Worm (Caenorhabditis elegans) whole organism, late embryonic: ENCODE measurements around the gene F19H6.6.

ENCODE experiments used
- C38D4.7 ChIP-seq: fragments of 200-800 bp; sonication (Bioruptor generic); optimal IDR thresholded peaks from 2 replicates; lab custom pipeline; 2018; ENCODE audit warnings: mild to moderate bottlenecking, missing genetic modification characterization, moderate library complexity, missing compliant biosample characterization
- F13H6.1 ChIP-seq: sonication (generic microtip); optimal IDR thresholded peaks from 2 replicates; lab custom pipeline; 2016; ENCODE audit warnings: missing genetic modification characterization, missing compliant biosample characterization
- K02D7.2 ChIP-seq: sonication (generic microtip); optimal IDR thresholded peaks from 2 replicates; lab custom pipeline; 2017; ENCODE audit warnings: mild to moderate bottlenecking, missing genetic modification characterization, missing compliant biosample characterization
- T23F11.4 ChIP-seq: fragments of 200-800 bp; sonication (Bioruptor generic); optimal IDR thresholded peaks from 2 replicates; lab custom pipeline; 2018; ENCODE audit warnings: mild to moderate bottlenecking, missing genetic modification characterization, missing compliant biosample characterization
- ama-1 ChIP-seq: fragments of 150-350 bp; optimal IDR thresholded peaks from 2 replicates; lab custom pipeline; 2014
- ceh-18 ChIP-seq: sonication (generic microtip); optimal IDR thresholded peaks from 2 replicates; lab custom pipeline; 2016; ENCODE audit warnings: missing genetic modification characterization, missing compliant biosample characterization
- ceh-19 ChIP-seq: fragments of 200-800 bp; sonication (Bioruptor generic); optimal IDR thresholded peaks from 2 replicates; lab custom pipeline; 2018; ENCODE audit warnings: mild to moderate bottlenecking, missing genetic modification characterization, missing compliant biosample characterization
- ceh-22 ChIP-seq: sonication (generic microtip); optimal IDR thresholded peaks from 2 replicates; lab custom pipeline; 2017; ENCODE audit warnings: missing biosample characterization, missing genetic modification characterization
- ceh-24 ChIP-seq: sonication (generic microtip); optimal IDR thresholded peaks from 2 replicates; lab custom pipeline; 2016; ENCODE audit warnings: mild to moderate bottlenecking, missing genetic modification characterization, missing compliant biosample characterization
- ceh-30 ChIP-seq: fragments of 150-350 bp; optimal IDR thresholded peaks from 2 replicates; lab custom pipeline; 2014; ENCODE audit warnings: missing biosample characterization, missing genetic modification characterization
- ceh-31 ChIP-seq: sonication (generic microtip); optimal IDR thresholded peaks from 2 replicates; lab custom pipeline; 2016; ENCODE audit warnings: missing genetic modification characterization, missing compliant biosample characterization
- ceh-45 ChIP-seq: fragments of 200-800 bp; sonication (Bioruptor generic); IDR thresholded peaks from 2 replicates; pipeline ENCODE4 v1.3.6; 2022; ENCODE audit warnings: missing genetic modification reagents, missing genetic modification characterization, missing compliant biosample characterization
- ceh-9 ChIP-seq: sonication (generic microtip); optimal IDR thresholded peaks from 2 replicates; lab custom pipeline; 2016; ENCODE audit warnings: mild to moderate bottlenecking, missing genetic modification characterization, inconsistent platforms, missing compliant biosample characterization
- dmd-4 ChIP-seq: sonication (generic microtip); optimal IDR thresholded peaks from 2 replicates; lab custom pipeline; 2016; ENCODE audit warnings: borderline replicate concordance, missing genetic modification characterization, missing compliant biosample characterization
- dve-1 ChIP-seq: sonication (generic microtip); optimal IDR thresholded peaks from 2 replicates; lab custom pipeline; 2017; ENCODE audit warnings: antibody characterized with exemption, mild to moderate bottlenecking, missing genetic modification characterization, missing compliant biosample characterization
- elt-2 ChIP-seq: sonication (generic microtip); optimal IDR thresholded peaks from 2 replicates; lab custom pipeline; 2016; ENCODE audit warnings: missing genetic modification reagents, missing genetic modification characterization, missing compliant biosample characterization
- elt-4 ChIP-seq: sonication (generic microtip); optimal IDR thresholded peaks from 2 replicates; lab custom pipeline; 2016; ENCODE audit warnings: missing genetic modification characterization, missing compliant biosample characterization
- fkh-6 ChIP-seq: sonication (generic microtip); optimal IDR thresholded peaks from 2 replicates; lab custom pipeline; 2016; ENCODE audit warnings: missing genetic modification characterization, missing compliant biosample characterization
- hlh-13 ChIP-seq: fragments of 200-800 bp; sonication (Bioruptor generic); optimal IDR thresholded peaks from 2 replicates; lab custom pipeline; 2018; ENCODE audit warnings: mild to moderate bottlenecking, missing genetic modification characterization, missing compliant biosample characterization
- hlh-15 ChIP-seq: sonication (generic microtip); optimal IDR thresholded peaks from 2 replicates; lab custom pipeline; 2016; ENCODE audit warnings: missing genetic modification characterization, missing compliant biosample characterization
- hlh-6 ChIP-seq: sonication (generic microtip); optimal IDR thresholded peaks from 2 replicates; lab custom pipeline; 2016; ENCODE audit warnings: missing genotype, missing genetic modification characterization, missing compliant biosample characterization
- hlh-8 ChIP-seq: sonication (generic microtip); optimal IDR thresholded peaks from 2 replicates; lab custom pipeline; 2016; ENCODE audit warnings: missing genotype, missing genetic modification characterization, missing compliant biosample characterization
- mec-3 ChIP-seq: sonication (generic microtip); optimal IDR thresholded peaks from 2 replicates; lab custom pipeline; 2016; ENCODE audit warnings: borderline replicate concordance, missing genetic modification characterization, missing compliant biosample characterization
- nhr-11 ChIP-seq: fragments of 150-350 bp; optimal IDR thresholded peaks from 2 replicates; lab custom pipeline; 2014; ENCODE audit warnings: missing biosample characterization, missing genetic modification characterization
- nhr-232 ChIP-seq: sonication (generic microtip); optimal IDR thresholded peaks from 2 replicates; lab custom pipeline; 2016; ENCODE audit warnings: missing genetic modification characterization, missing compliant biosample characterization
- odd-2 ChIP-seq: sonication (generic microtip); optimal IDR thresholded peaks from 2 replicates; lab custom pipeline; 2017; ENCODE audit warnings: antibody characterized with exemption, mild to moderate bottlenecking, missing genetic modification characterization, missing compliant biosample characterization
- pag-3 ChIP-seq: sonication (generic microtip); optimal IDR thresholded peaks from 2 replicates; lab custom pipeline; 2016; ENCODE audit warnings: missing compliant biosample characterization, missing genetic modification characterization, borderline replicate concordance
- pax-1 ChIP-seq: fragments of 150-350 bp; optimal IDR thresholded peaks from 2 replicates; lab custom pipeline; 2014; ENCODE audit warnings: missing biosample characterization, missing genetic modification characterization
- pha-2 ChIP-seq: sonication (generic microtip); optimal IDR thresholded peaks from 2 replicates; lab custom pipeline; 2017; ENCODE audit warnings: mild to moderate bottlenecking, missing genetic modification characterization, missing compliant biosample characterization
- pha-4 ChIP-seq: fragments of 150-350 bp; optimal IDR thresholded peaks from 2 replicates; lab custom pipeline; 2018; ENCODE audit warnings: missing biosample characterization, missing genetic modification reagents, missing genetic modification characterization
- pqm-1 ChIP-seq: sonication (generic microtip); optimal IDR thresholded peaks from 2 replicates; lab custom pipeline; 2016; ENCODE audit warnings: missing genetic modification characterization, missing compliant biosample characterization
- pros-1 ChIP-seq: fragments of 150-350 bp; optimal IDR thresholded peaks from 2 replicates; lab custom pipeline; 2014; ENCODE audit warnings: missing biosample characterization, missing genetic modification reagents, missing genetic modification characterization
- sox-2 ChIP-seq: fragments of 200-800 bp; sonication (Bioruptor generic); IDR thresholded peaks from 2 replicates; pipeline ENCODE4 v1.3.6; 2022; ENCODE audit warnings: missing genetic modification reagents, missing genetic modification characterization, missing compliant biosample characterization
- sox-4 ChIP-seq: sonication (generic microtip); optimal IDR thresholded peaks from 2 replicates; lab custom pipeline; 2017; ENCODE audit warnings: mild to moderate bottlenecking, missing genetic modification characterization, inconsistent platforms, missing compliant biosample characterization
- syd-9 ChIP-seq: sonication (generic microtip); optimal IDR thresholded peaks from 2 replicates; lab custom pipeline; 2016; ENCODE audit warnings: mild to moderate bottlenecking, missing genetic modification characterization, moderate library complexity, missing compliant biosample characterization
- tbx-7 ChIP-seq: sonication (generic microtip); optimal IDR thresholded peaks from 2 replicates; lab custom pipeline; 2016; ENCODE audit warnings: missing genotype, missing genetic modification characterization, missing compliant biosample characterization
- unc-42 ChIP-seq: sonication (generic microtip); optimal IDR thresholded peaks from 2 replicates; lab custom pipeline; 2016; ENCODE audit warnings: missing genotype, missing genetic modification characterization, missing compliant biosample characterization

The F19H6.6 gene

DNA sequence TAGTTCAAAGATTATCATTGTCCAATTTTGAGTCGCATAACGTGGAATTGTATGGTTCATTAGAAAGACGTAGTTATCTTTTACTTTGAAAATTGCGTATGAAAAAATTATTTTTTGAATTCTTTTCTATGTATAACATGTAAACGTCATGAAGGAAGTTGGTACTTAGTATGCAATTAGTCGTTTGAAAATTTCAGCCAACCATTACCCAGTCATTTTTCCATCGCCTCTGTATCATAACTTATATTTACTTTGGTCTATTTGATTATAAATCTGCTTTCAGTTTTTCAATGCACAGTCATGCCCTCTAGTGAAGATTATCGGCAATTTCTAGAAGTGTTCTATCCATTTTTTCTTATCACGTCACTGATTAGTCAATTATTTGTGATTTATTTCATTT is 34.2 kb upstream of the F19H6.6 start, which contains the start of gene srd-41:
TSS of gene srd-41 (plus strand) at position 301 of the 400 bp plus-strand sequence.
- TF ChIP-seq nhr-11 (no peak), ceh-9 (tag; lab: Kevin White, UChicago) (no peak), unc-42 (tag; lab: Kevin White, UChicago) (no peak), elt-2 (tag; lab: Kevin White, UChicago) (no peak), ceh-31 (tag; lab: Kevin White, UChicago) (no peak), C38D4.7 (GFP tag; lab: Kevin White, UChicago) (no peak), hlh-13 (no peak), pros-1 (no peak), hlh-15 (tag; lab: Kevin White, UChicago) (no peak), ceh-18 (tag; lab: Kevin White, UChicago) (no peak), sox-2 (GFP tag; lab: Robert Waterston, UW) (no peak)

DNA sequence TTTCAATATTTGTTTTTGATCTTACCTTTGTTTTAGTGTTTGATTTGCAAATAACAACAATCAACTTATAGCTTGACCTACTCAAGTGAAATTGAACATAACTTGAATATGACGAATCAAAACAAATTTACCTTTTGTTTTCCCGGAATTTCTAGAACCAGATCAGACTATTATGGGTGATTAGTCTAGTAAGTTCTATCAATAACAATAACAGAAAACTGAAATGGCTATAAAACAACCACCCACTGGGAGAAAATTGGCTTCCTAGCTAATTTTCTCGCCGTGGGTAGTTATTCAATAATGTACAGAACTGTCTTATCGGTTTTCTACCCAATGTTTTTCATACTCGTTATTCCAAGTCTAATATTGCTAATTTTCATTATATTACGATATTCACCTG is 32.0 kb upstream of the F19H6.6 start, which contains the start of gene srd-45:
TSS of gene srd-45 (plus strand) at position 301 of the 400 bp plus-strand sequence.
- TF ChIP-seq dmd-4 (tag; lab: Kevin White, UChicago), result no peak
- no peak for TF ChIP-seq nhr-232
- TF ChIP-seq pha-2 (tag; lab: Kevin White, UChicago), result no peak

DNA sequence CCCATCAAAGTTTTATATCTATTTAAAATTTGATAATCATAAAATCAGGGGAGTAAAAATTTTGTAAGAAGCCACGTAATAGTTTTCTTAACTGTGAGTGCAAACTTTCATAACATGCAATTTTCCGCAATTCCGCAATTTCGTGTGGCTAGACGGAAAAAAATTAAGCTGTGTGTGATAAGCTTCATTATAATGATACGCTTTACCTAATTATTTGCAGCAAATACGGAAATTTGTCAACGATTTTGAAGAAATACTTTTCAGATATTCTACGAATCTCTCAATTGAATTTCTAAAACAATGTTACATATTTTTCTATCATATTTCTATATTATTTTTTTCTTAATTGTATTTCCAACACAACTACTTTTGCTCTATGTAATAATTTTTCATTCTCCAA is 28.8 kb upstream of the F19H6.6 start, which contains the start of gene srd-46:
TSS of gene srd-46 (plus strand) at position 301 of the 400 bp plus-strand sequence.
- TF ChIP-seq syd-9 (tag; lab: Kevin White, UChicago) (no peak), tbx-7 (tag; lab: Kevin White, UChicago) (no peak), ceh-24 (tag; lab: Kevin White, UChicago) (no peak), ceh-18 (tag; lab: Kevin White, UChicago) (no peak), pax-1 (no peak), pha-4 (tag; lab: Kevin White, UChicago) (no peak), ceh-19 (GFP tag; lab: Kevin White, UChicago) (no peak), K02D7.2 (tag; lab: Kevin White, UChicago) (no peak), pqm-1 (tag; lab: Kevin White, UChicago) (no peak), elt-2 (tag; lab: Kevin White, UChicago) (no peak), mec-3 (no peak), hlh-8 (no peak), hlh-15 (tag; lab: Kevin White, UChicago) (no peak)

DNA sequence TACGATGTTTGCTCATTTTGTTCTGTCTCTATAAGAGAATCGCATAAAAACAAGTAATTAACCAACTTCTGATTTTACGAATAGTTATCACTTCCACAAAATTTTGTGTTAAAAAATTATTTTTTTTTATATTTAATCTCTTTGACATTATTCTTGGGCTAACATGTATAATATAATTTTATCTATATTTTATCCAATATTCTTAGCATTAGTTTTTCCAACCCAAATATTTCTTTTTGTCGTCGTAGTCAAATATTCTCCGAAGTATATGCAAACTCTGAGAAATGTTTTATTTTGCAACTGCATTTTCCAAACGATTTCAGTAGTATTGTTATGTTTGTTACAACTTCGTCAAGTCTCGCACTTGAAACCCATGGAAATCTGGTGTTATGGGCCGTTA is 27.1 kb upstream of the F19H6.6 start, which contains the start of gene srd-47:
TSS of gene srd-47 (plus strand) at position 164 of the 400 bp plus-strand sequence.
- TF ChIP-seq tbx-7 (tag; lab: Kevin White, UChicago), result no peak
- no peak for TF ChIP-seq odd-2 (tag; lab: Kevin White, UChicago)
- TF ChIP-seq F13H6.1, result no peak
- TF ChIP-seq ceh-45 (GFP tag; lab: Robert Waterston, UW), result no peak
- TF ChIP-seq elt-4, result no peak
- TF ChIP-seq fkh-6, result no peak
- no peak for TF ChIP-seq ama-1 (lab: Kevin White, UChicago)
- no peak for TF ChIP-seq ceh-22 (tag; lab: Kevin White, UChicago)
- TF ChIP-seq sox-2 (GFP tag; lab: Robert Waterston, UW), result no peak
- no peak for TF ChIP-seq sox-4 (tag; lab: Kevin White, UChicago)
- TF ChIP-seq dve-1 (tag; lab: Kevin White, UChicago), result no peak
- TF ChIP-seq hlh-6 (tag; lab: Kevin White, UChicago), result no peak
- TF ChIP-seq ceh-30 (tag; lab: Kevin White, UChicago), result no peak
- TF ChIP-seq T23F11.4 (GFP tag; lab: Kevin White, UChicago), result no peak
- TF ChIP-seq pag-3, result no peak
